Worm (Caenorhabditis elegans) whole organism, L2 larva: ENCODE data around the gene mlc-6.

Experiments used
- Y55F3AM.14 ChIP-seq: fragments of 200-800 bp; sonication (Bioruptor generic); optimal IDR thresholded peaks from 2 replicates; lab custom pipeline; 2018; ENCODE audit warnings: mild to moderate bottlenecking, missing genetic modification characterization, missing compliant biosample characterization
- aly-2 ChIP-seq: fragments of 150-350 bp; optimal IDR thresholded peaks from 2 replicates; lab custom pipeline; 2014; ENCODE audit warnings: missing biosample characterization, missing genetic modification characterization
- ama-1 ChIP-seq: fragments of 150-350 bp; optimal IDR thresholded peaks from 2 replicates; lab custom pipeline; 2018; ENCODE audit warnings: inconsistent platforms
- blmp-1 ChIP-seq: sonication (generic microtip); optimal IDR thresholded peaks from 2 replicates; lab custom pipeline; 2017; ENCODE audit warnings: missing genetic modification characterization, mild to moderate bottlenecking, missing compliant biosample characterization, antibody characterized with exemption, moderate library complexity; ENCODE audit not compliant: insufficient read depth
- lin-39 ChIP-seq: fragments of 150-350 bp; optimal IDR thresholded peaks from 2 replicates; lab custom pipeline; 2014; ENCODE audit warnings: missing biosample characterization, missing genetic modification reagents, missing genetic modification characterization
- nhr-10 ChIP-seq: sonication (generic microtip); optimal IDR thresholded peaks from 2 replicates; lab custom pipeline; 2017; ENCODE audit warnings: missing biosample characterization, missing genetic modification characterization
- nhr-237 ChIP-seq: fragments of 150-350 bp; optimal IDR thresholded peaks from 2 replicates; lab custom pipeline; 2014; ENCODE audit warnings: missing biosample characterization, missing genetic modification characterization
- nhr-25 ChIP-seq: fragments of 150-350 bp; sonication (generic microtip); optimal IDR thresholded peaks from 3 replicates; lab custom pipeline; 2014; ENCODE audit warnings: missing biosample characterization, missing genetic modification characterization
- sem-4 ChIP-seq: fragments of 150-350 bp; optimal IDR thresholded peaks from 2 replicates; lab custom pipeline; 2014; ENCODE audit warnings: missing biosample characterization, missing genetic modification reagents, missing genetic modification characterization
- snpc-4 ChIP-seq: fragments of 150-350 bp; optimal IDR thresholded peaks from 2 replicates; lab custom pipeline; 2014; ENCODE audit warnings: missing biosample characterization, missing genetic modification characterization
- unc-39 ChIP-seq: fragments of 150-350 bp; optimal IDR thresholded peaks from 2 replicates; lab custom pipeline; 2014; ENCODE audit warnings: missing biosample characterization, missing genetic modification characterization
- unc-55 ChIP-seq: fragments of 150-350 bp; sonication (generic microtip); optimal IDR thresholded peaks from 3 replicates; lab custom pipeline; 2014; ENCODE audit warnings: missing biosample characterization, missing genetic modification reagents, missing genetic modification characterization
- ztf-11 ChIP-seq: sonication (generic microtip); optimal IDR thresholded peaks from 2 replicates; lab custom pipeline; 2017; ENCODE audit warnings: missing biosample characterization, missing genetic modification characterization

DNA sequence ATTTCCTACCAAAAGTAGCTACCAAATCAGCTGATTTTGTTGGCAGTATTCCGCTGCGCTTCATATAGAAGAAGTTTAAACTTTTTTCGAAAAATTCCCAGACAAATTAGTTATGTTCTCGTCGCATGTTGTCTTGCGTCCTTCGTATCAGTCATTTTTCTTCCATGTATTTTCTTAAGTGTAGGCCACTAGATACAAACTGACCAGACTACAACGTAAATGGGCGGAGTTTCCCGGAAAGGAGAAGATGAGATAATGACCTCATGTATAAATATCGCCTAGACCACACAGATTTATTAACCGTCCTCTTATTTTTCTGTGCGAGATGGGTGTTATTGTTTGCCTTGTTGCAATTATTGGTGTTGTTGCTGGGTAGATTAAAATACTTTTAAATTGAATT, 21.1 kb downstream of the mlc-6 start, which contains the start of gene cyp-13B2:
- TF ChIP-seq nhr-237 (no peak), nhr-10 (tag; lab: Kevin White, UChicago) (no peak), ztf-11 (tag; lab: Kevin White, UChicago) (no peak), unc-39 (tag; lab: Kevin White, UChicago) (no peak), lin-39 (no peak), ama-1 (lab: Kevin White, UChicago) (no peak), blmp-1 (tag; lab: Kevin White, UChicago) (no peak), unc-55 (GFP tag; lab: Kevin White, UChicago) (no peak), aly-2 (tag; lab: Kevin White, UChicago) (no peak), nhr-25 (no peak), snpc-4 (tag; lab: Kevin White, UChicago) (no peak), Y55F3AM.14 (GFP tag; lab: Kevin White, UChicago) (no peak), sem-4 (no peak)
